Fruit fly (Drosophila melanogaster) whole organism, prepupa: ENCODE measurements around the gene CG9922.

Experiments
- Blimp-1 ChIP-seq: fragments of 200-800 bp; sonication (Bioruptor generic); optimal IDR thresholded peaks from 3 replicates; lab custom pipeline; 2017; ENCODE audit warnings: missing biosample characterization, missing genetic modification characterization, mild to moderate bottlenecking, moderate library complexity, missing genetic modification reagents
- CG10631 ChIP-seq: fragments of 200-800 bp; sonication (Bioruptor generic); optimal IDR thresholded peaks from 2 replicates; lab custom pipeline; 2016; ENCODE audit warnings: missing biosample characterization, missing genetic modification characterization
- CG10669 ChIP-seq: fragments of 200-800 bp; sonication (Bioruptor generic); optimal IDR thresholded peaks from 3 replicates; lab custom pipeline; 2018; ENCODE audit warnings: missing biosample characterization, mild to moderate bottlenecking, missing genetic modification characterization, moderate library complexity
- CG11294 ChIP-seq: fragments of 200-800 bp; sonication (Bioruptor generic); IDR thresholded peaks from 2 replicates; pipeline ENCODE4 v1.3.6; 2022; ENCODE audit warnings: missing biosample characterization, missing genetic modification characterization
- CG11762 ChIP-seq: fragments of 200-800 bp; sonication (Bioruptor generic); optimal IDR thresholded peaks from 3 replicates; lab custom pipeline; 2016; ENCODE audit warnings: missing biosample characterization, missing genetic modification characterization; ENCODE audit not compliant: insufficient read depth
- CG11902 ChIP-seq: fragments of 200-800 bp; sonication (Bioruptor generic); optimal IDR thresholded peaks from 3 replicates; lab custom pipeline; 2016; ENCODE audit warnings: missing biosample characterization, missing genetic modification characterization
- CG15336 ChIP-seq: fragments of 200-800 bp; sonication (Bioruptor generic); IDR thresholded peaks from 2 replicates; pipeline ENCODE4 v1.3.6; 2022; ENCODE audit warnings: missing biosample characterization, missing genetic modification characterization
- CG1621 ChIP-seq: fragments of 200-800 bp; sonication (Bioruptor generic); optimal IDR thresholded peaks from 3 replicates; lab custom pipeline; 2018; ENCODE audit warnings: missing biosample characterization, mild to moderate bottlenecking, missing genetic modification characterization
- CG3032 ChIP-seq: fragments of 200-800 bp; optimal IDR thresholded peaks from 2 replicates; lab custom pipeline; 2019; ENCODE audit warnings: missing biosample characterization, mild to moderate bottlenecking, missing genetic modification characterization, moderate library complexity
- CG31627 ChIP-seq: fragments of 200-800 bp; sonication (Bioruptor generic); optimal IDR thresholded peaks from 3 replicates; lab custom pipeline; 2016; ENCODE audit warnings: missing biosample characterization, missing genetic modification characterization
- CG32006 ChIP-seq: fragments of 200-800 bp; sonication (Bioruptor generic); optimal IDR thresholded peaks from 3 replicates; lab custom pipeline; 2017; ENCODE audit warnings: missing biosample characterization, mild to moderate bottlenecking, missing genetic modification characterization
- CG3919 ChIP-seq: fragments of 200-800 bp; sonication (Bioruptor generic); optimal IDR thresholded peaks from 3 replicates; lab custom pipeline; 2016; ENCODE audit warnings: missing biosample characterization, missing genetic modification characterization
- CG4318 ChIP-seq: fragments of 200-800 bp; sonication (Bioruptor generic); optimal IDR thresholded peaks from 3 replicates; lab custom pipeline; 2017; ENCODE audit warnings: missing biosample characterization, mild to moderate bottlenecking, missing genetic modification characterization
- CG6163 ChIP-seq: fragments of 200-800 bp; sonication (Bioruptor generic); IDR thresholded peaks from 3 replicates; pipeline ENCODE4 v1.3.6; 2022; ENCODE audit warnings: missing biosample characterization, missing genetic modification characterization
- CG6276 ChIP-seq: fragments of 200-800 bp; sonication (Bioruptor generic); optimal IDR thresholded peaks from 2 replicates; lab custom pipeline; 2017; ENCODE audit warnings: missing biosample characterization, mild to moderate bottlenecking, missing genetic modification characterization
- CG6792 ChIP-seq: fragments of 200-800 bp; sonication (Bioruptor generic); optimal IDR thresholded peaks from 3 replicates; lab custom pipeline; 2016; ENCODE audit warnings: missing biosample characterization, missing genetic modification characterization
- CG6808 ChIP-seq: fragments of 200-800 bp; sonication (Bioruptor generic); optimal IDR thresholded peaks from 3 replicates; lab custom pipeline; 2017; ENCODE audit warnings: missing biosample characterization, missing genetic modification characterization, mild to moderate bottlenecking, moderate library complexity, missing genetic modification reagents
- CG6854 ChIP-seq: fragments of 200-800 bp; sonication (Bioruptor generic); optimal IDR thresholded peaks from 2 replicates; lab custom pipeline; 2017; ENCODE audit warnings: missing biosample characterization, mild to moderate bottlenecking, missing genetic modification characterization
- CG8119 ChIP-seq: fragments of 200-800 bp; sonication (Bioruptor generic); IDR thresholded peaks from 3 replicates; pipeline ENCODE4 v1.3.6; 2022; ENCODE audit warnings: missing biosample characterization, missing genetic modification characterization
- CG8319 ChIP-seq: fragments of 200-800 bp; sonication (Bioruptor generic); optimal IDR thresholded peaks from 3 replicates; lab custom pipeline; 2016; ENCODE audit warnings: missing biosample characterization, missing genetic modification characterization
- CG8632 ChIP-seq: fragments of 200-800 bp; sonication (Bioruptor generic); optimal IDR thresholded peaks from 3 replicates; lab custom pipeline; 2016; ENCODE audit warnings: missing biosample characterization, missing genetic modification characterization
- CG9139 ChIP-seq: fragments of 200-800 bp; sonication (Bioruptor generic); optimal IDR thresholded peaks from 3 replicates; lab custom pipeline; 2017; ENCODE audit warnings: missing biosample characterization, mild to moderate bottlenecking, missing genetic modification characterization
- Eip75B ChIP-seq: fragments of 200-800 bp; sonication (Bioruptor generic); optimal IDR thresholded peaks from 3 replicates; lab custom pipeline; 2016; ENCODE audit warnings: missing biosample characterization, missing genetic modification characterization
- Eip78C ChIP-seq: fragments of 200-800 bp; sonication (Bioruptor generic); peaks from one replicate; lab custom pipeline; 2016; ENCODE audit warnings: missing biosample characterization, missing genetic modification characterization
- Eip93F ChIP-seq: fragments of 200-800 bp; sonication (Bioruptor generic); optimal IDR thresholded peaks from 2 replicates; lab custom pipeline; 2016; ENCODE audit warnings: missing biosample characterization, mild to moderate bottlenecking, missing genetic modification characterization
- Ets96B ChIP-seq: fragments of 200-800 bp; optimal IDR thresholded peaks from 2 replicates; lab custom pipeline; 2019; ENCODE audit warnings: missing biosample characterization, mild to moderate bottlenecking, missing genetic modification characterization, moderate library complexity
- Gug ChIP-seq: fragments of 200-800 bp; sonication (Bioruptor generic); IDR thresholded peaks from 2 replicates; pipeline ENCODE4 v1.3.6; 2022; ENCODE audit warnings: missing biosample characterization, missing genetic modification characterization
- Hr39 ChIP-seq: fragments of 200-800 bp; sonication (Bioruptor generic); optimal IDR thresholded peaks from 2 replicates; lab custom pipeline; 2016; ENCODE audit warnings: missing biosample characterization, missing genetic modification characterization
- Hr4 ChIP-seq: fragments of 200-800 bp; sonication (Bioruptor generic); optimal IDR thresholded peaks from 3 replicates; lab custom pipeline; 2016; ENCODE audit warnings: missing biosample characterization, missing genetic modification characterization
- Lpt ChIP-seq: fragments of 200-800 bp; sonication (Bioruptor generic); optimal IDR thresholded peaks from 3 replicates; lab custom pipeline; 2016; ENCODE audit warnings: missing biosample characterization, missing genetic modification characterization
- Smox ChIP-seq: fragments of 200-800 bp; sonication (Bioruptor generic); optimal IDR thresholded peaks from 3 replicates; lab custom pipeline; 2016; ENCODE audit warnings: missing biosample characterization, missing genetic modification characterization
- Sox14 ChIP-seq: fragments of 200-800 bp; sonication (Bioruptor generic); optimal IDR thresholded peaks from 3 replicates; lab custom pipeline; 2016; ENCODE audit warnings: missing biosample characterization, missing genetic modification characterization
- Sox15 ChIP-seq: fragments of 200-800 bp; sonication (Bioruptor generic); optimal IDR thresholded peaks from 3 replicates; lab custom pipeline; 2016; ENCODE audit warnings: missing biosample characterization, missing genetic modification characterization
- achi ChIP-seq: fragments of 200-800 bp; sonication (Bioruptor generic); optimal IDR thresholded peaks from 3 replicates; lab custom pipeline; 2016; ENCODE audit warnings: missing biosample characterization, missing genetic modification characterization
- acj6 ChIP-seq: fragments of 200-800 bp; sonication (Bioruptor generic); optimal IDR thresholded peaks from 3 replicates; lab custom pipeline; 2016; ENCODE audit warnings: missing biosample characterization, missing genetic modification characterization
- cyc ChIP-seq: fragments of 200-800 bp; sonication (Bioruptor generic); optimal IDR thresholded peaks from 3 replicates; lab custom pipeline; 2016; ENCODE audit warnings: missing biosample characterization, missing genetic modification characterization
- dac ChIP-seq: fragments of 200-800 bp; sonication (Bioruptor generic); optimal IDR thresholded peaks from 2 replicates; lab custom pipeline; 2017; ENCODE audit warnings: missing biosample characterization, mild to moderate bottlenecking, missing genetic modification characterization
- dsx ChIP-seq: fragments of 200-800 bp; optimal IDR thresholded peaks from 3 replicates; lab custom pipeline; 2019; ENCODE audit warnings: missing biosample characterization, mild to moderate bottlenecking, missing genetic modification characterization, moderate library complexity; ENCODE audit not compliant: poor library complexity, severe bottlenecking
- eg ChIP-seq: fragments of 200-800 bp; sonication (Bioruptor generic); IDR thresholded peaks from 3 replicates; pipeline ENCODE4 v1.3.6; 2022; ENCODE audit warnings: missing biosample characterization, missing genetic modification characterization
- esn ChIP-seq: fragments of 200-800 bp; sonication (Bioruptor generic); optimal IDR thresholded peaks from 2 replicates; lab custom pipeline; 2016; ENCODE audit warnings: missing biosample characterization, mild to moderate bottlenecking, missing genetic modification characterization, moderate library complexity
- fd59A ChIP-seq: fragments of 200-800 bp; sonication (Bioruptor generic); optimal IDR thresholded peaks from 2 replicates; lab custom pipeline; 2017; ENCODE audit warnings: missing biosample characterization, mild to moderate bottlenecking, missing genetic modification characterization, missing genetic modification reagents
- fd85E ChIP-seq: fragments of 200-800 bp; sonication (Bioruptor generic); optimal IDR thresholded peaks from 3 replicates; lab custom pipeline; 2016; ENCODE audit warnings: missing biosample characterization, missing genetic modification characterization
- lz ChIP-seq: fragments of 200-800 bp; sonication (Bioruptor generic); optimal IDR thresholded peaks from 3 replicates; lab custom pipeline; 2016; ENCODE audit warnings: missing biosample characterization, missing genetic modification characterization
- net ChIP-seq: fragments of 200-800 bp; sonication (Bioruptor generic); optimal IDR thresholded peaks from 3 replicates; lab custom pipeline; 2016; ENCODE audit warnings: missing biosample characterization, missing genetic modification characterization
- pdm3 ChIP-seq: fragments of 200-800 bp; sonication (Bioruptor generic); optimal IDR thresholded peaks from 3 replicates; lab custom pipeline; 2016; ENCODE audit warnings: missing biosample characterization, missing genetic modification characterization
- spab ChIP-seq: fragments of 200-800 bp; sonication (Bioruptor generic); optimal IDR thresholded peaks from 2 replicates; lab custom pipeline; 2017; ENCODE audit warnings: missing biosample characterization, mild to moderate bottlenecking, missing genetic modification characterization, missing genetic modification reagents
- ss ChIP-seq, 2 experiments: fragments of 200-800 bp; sonication (Bioruptor generic); optimal IDR thresholded peaks; 2 replicates in 1 of 2; 3 replicates in 1 of 2; lab custom pipeline; 2017 to 2018; ENCODE audit warnings: mild to moderate bottlenecking in 2 of 2, missing biosample characterization in 2 of 2, missing genetic modification characterization in 2 of 2, moderate library complexity in 1 of 2
- svp ChIP-seq: fragments of 200-800 bp; sonication (Bioruptor generic); peaks from one replicate; lab custom pipeline; 2016; ENCODE audit warnings: missing biosample characterization, missing genetic modification characterization
- topi ChIP-seq: fragments of 200-800 bp; sonication (Bioruptor generic); optimal IDR thresholded peaks from 3 replicates; lab custom pipeline; 2016; ENCODE audit warnings: missing biosample characterization, missing genetic modification characterization

The CG9922 gene

DNA sequence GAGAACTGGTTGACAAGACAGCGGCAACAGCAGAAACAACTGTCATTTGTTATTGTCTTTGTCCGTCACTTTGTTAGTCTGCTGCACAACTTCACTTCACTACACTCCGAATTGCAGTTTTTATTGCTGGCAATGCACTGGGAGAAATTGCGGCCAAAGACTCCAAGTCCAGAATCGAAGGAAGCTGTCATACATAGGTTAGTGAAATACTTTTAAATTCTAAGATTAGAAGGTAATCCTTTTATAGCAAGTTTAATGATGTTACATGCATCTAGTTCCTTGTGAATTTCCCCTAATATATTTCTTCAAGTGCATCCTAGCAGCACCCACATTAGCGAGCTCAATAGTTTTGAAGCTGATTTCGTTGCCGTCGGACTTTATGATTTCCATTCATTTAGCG, 27.3 kb downstream of the CG9922 start (continued):
- TF ChIP-seq CG11762 (GFP tag; lab: Kevin White, UChicago), result peak; percentile 72
- TF ChIP-seq Sox15 (GFP tag; lab: Kevin White, UChicago), result peak; percentile 63
- TF ChIP-seq dac (GFP tag; lab: Kevin White, UChicago), result peak; percentile 81
- TF ChIP-seq Smox, result peak; percentile 54
- TF ChIP-seq CG3919 (GFP tag; lab: Kevin White, UChicago), result peak; percentile 88
- TF ChIP-seq net (GFP tag; lab: Kevin White, UChicago), result peak; percentile 86
- TF ChIP-seq CG6808 (GFP tag; lab: Kevin White, UChicago), result peak; percentile 70
- TF ChIP-seq CG4318 (GFP tag; lab: Kevin White, UChicago), result peak; percentile 85

DNA sequence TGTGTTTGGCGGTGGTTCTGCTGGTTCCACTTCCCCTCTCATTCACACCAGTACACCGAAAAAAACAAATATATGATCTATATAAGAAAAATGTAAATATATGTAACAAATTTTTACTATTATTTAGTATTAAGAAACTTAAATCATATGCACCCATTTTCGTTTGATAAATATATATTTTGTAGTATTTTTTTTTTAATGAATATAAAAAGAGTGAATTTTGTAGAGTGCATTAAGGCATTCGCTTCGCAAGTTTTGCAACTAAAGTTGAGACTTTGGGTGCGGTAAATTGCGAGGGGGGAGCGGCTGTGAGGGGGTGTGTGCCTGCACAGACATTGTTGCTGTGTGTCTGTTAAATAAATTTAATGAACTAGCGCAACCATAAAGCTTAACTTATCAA, 28.6 kb downstream of the CG9922 start:
- TF ChIP-seq CG3032, result peak; percentile 67
- no peak for TF ChIP-seq fd59A (GFP tag; lab: Kevin White, UChicago)
- TF ChIP-seq cyc (GFP tag; lab: Kevin White, UChicago), result peak; percentile 31
- no peak for TF ChIP-seq Smox
- TF ChIP-seq CG1621 (tag; lab: Kevin White, UChicago), result no peak
- TF ChIP-seq Sox14 (GFP tag; lab: Kevin White, UChicago), result no peak
- peak; percentile 78 for TF ChIP-seq CG9139 (GFP tag; lab: Kevin White, UChicago)
- peak; percentile 63 for TF ChIP-seq CG11762 (GFP tag; lab: Kevin White, UChicago)
- peak; percentile 8 for TF ChIP-seq CG11902 (GFP tag; lab: Kevin White, UChicago)
- peak; percentile 41 for TF ChIP-seq fd85E (GFP tag; lab: Kevin White, UChicago)
- TF ChIP-seq CG6163 (GFP tag; lab: Robert Waterston, UW), result peak; percentile 83
- peak; percentile 53 for TF ChIP-seq CG6792 (GFP tag; lab: Kevin White, UChicago)
- peak; percentile 39 for TF ChIP-seq Blimp-1 (GFP tag; lab: Kevin White, UChicago)
- peak; percentile 92 for TF ChIP-seq CG15336 (GFP tag; lab: Robert Waterston, UW)
- TF ChIP-seq CG10631 (GFP tag; lab: Kevin White, UChicago), result peak; percentile 78
- TF ChIP-seq Ets96B (tag; lab: Kevin White, UChicago), result peak; percentile 62
- peak; percentile 26 for TF ChIP-seq topi (GFP tag; lab: Kevin White, UChicago)
- TF ChIP-seq Sox15 (GFP tag; lab: Kevin White, UChicago), result no peak
- TF ChIP-seq Hr4 (GFP tag; lab: Kevin White, UChicago), result no peak
- TF ChIP-seq acj6, result peak; percentile 21
- peak; percentile 88 for TF ChIP-seq eg (GFP tag; lab: Robert Waterston, UW)
- no peak for TF ChIP-seq CG4318 (GFP tag; lab: Kevin White, UChicago)
- no peak for TF ChIP-seq svp (GFP tag; lab: Kevin White, UChicago)
- TF ChIP-seq ss (GFP tag; optimal IDR thresholded peaks at IDR 0.05; lab: Kevin White, UChicago), result peak; percentile 15 to 62
- no peak for TF ChIP-seq pdm3 (GFP tag; lab: Kevin White, UChicago)
- TF ChIP-seq spab (GFP tag; lab: Kevin White, UChicago), result peak; percentile 84
- TF ChIP-seq Eip75B (GFP tag; lab: Kevin White, UChicago), result peak; percentile 43
- peak; percentile 34 for TF ChIP-seq esn
- no peak for TF ChIP-seq lz
- TF ChIP-seq net (GFP tag; lab: Kevin White, UChicago), result peak; percentile 45
- peak; percentile 1 for TF ChIP-seq CG6276
- TF ChIP-seq Eip93F (GFP tag; lab: Kevin White, UChicago), result no peak
- TF ChIP-seq Hr39 (GFP tag; lab: Kevin White, UChicago), result no peak
- peak; percentile 55 for TF ChIP-seq achi (GFP tag; lab: Kevin White, UChicago)
- no peak for TF ChIP-seq CG31627 (GFP tag; lab: Kevin White, UChicago)
- TF ChIP-seq CG32006, result peak; percentile 52
- TF ChIP-seq CG6854 (GFP tag; lab: Kevin White, UChicago), result peak; percentile 19
- peak; percentile 81 for TF ChIP-seq Lpt
- peak; percentile 85 for TF ChIP-seq CG3919 (GFP tag; lab: Kevin White, UChicago)
- peak; percentile 62 for TF ChIP-seq Gug (GFP tag; lab: Robert Waterston, UW)
- peak; percentile 81 for TF ChIP-seq CG10669
- TF ChIP-seq CG11294 (GFP tag; lab: Robert Waterston, UW), result peak; percentile 60
- peak; percentile 47 for TF ChIP-seq CG8632
- peak; percentile 86 for TF ChIP-seq CG6808 (GFP tag; lab: Kevin White, UChicago)
- TF ChIP-seq Eip78C, result peak; percentile 70
- TF ChIP-seq dsx (GFP tag; lab: Kevin White, UChicago), result peak; percentile 99
- peak; percentile 3 for TF ChIP-seq CG8319 (GFP tag; lab: Kevin White, UChicago)
- peak; percentile 92 for TF ChIP-seq CG8119 (GFP tag; lab: Robert Waterston, UW)
